Worm (Caenorhabditis elegans): ENCODE results near the gene M05D6.1.

The M05D6.1 gene

ce11 chrII:8449660-8450118, 25.5 kb downstream of the M05D6.1 start, which contains the start of gene F22B5.4:
TSS of gene F22B5.4 (plus strand) at chrII:8449710.
- TF ChIP-seq ceh-48 (tag; optimal IDR thresholded peaks at IDR 0.05): no peak
- no peak for TF ChIP-seq ama-1 (optimal IDR thresholded peaks at IDR 0.05)

ce11 chrII:8446731-8447130, 28.5 kb downstream of the M05D6.1 start, which contains the start of gene cut-3:
TSS of gene cut-3 (minus strand) at chrII:8446831.
- no peak for TF ChIP-seq syd-9 (tag; optimal IDR thresholded peaks at IDR 0.05)
- TF ChIP-seq fkh-6 (tag; optimal IDR thresholded peaks at IDR 0.05): no peak
- no peak for TF ChIP-seq ceh-48 (tag; optimal IDR thresholded peaks at IDR 0.05)
- no peak for TF ChIP-seq ceh-6 (GFP tag; optimal IDR thresholded peaks at IDR 0.05)
- no peak for TF ChIP-seq ztf-16 (tag; optimal IDR thresholded peaks at IDR 0.05)
- no peak for TF ChIP-seq dve-1 (tag; optimal IDR thresholded peaks at IDR 0.05)
- no peak for TF ChIP-seq nhr-11 (tag; optimal IDR thresholded peaks at IDR 0.05)
- TF ChIP-seq pros-1 (tag; optimal IDR thresholded peaks at IDR 0.05): no peak
- TF ChIP-seq gmeb-2 (tag; optimal IDR thresholded peaks at IDR 0.05): no peak
- no peak for TF ChIP-seq ref-2 (tag; optimal IDR thresholded peaks at IDR 0.05)
- no peak for TF ChIP-seq sdc-2 (tag; optimal IDR thresholded peaks at IDR 0.05)
- TF ChIP-seq ceh-45 (GFP tag; IDR thresholded peaks at IDR 0.05): no peak
- no peak for TF ChIP-seq C38D4.7 (GFP tag; optimal IDR thresholded peaks at IDR 0.05)
- TF ChIP-seq ceh-18 (tag; optimal IDR thresholded peaks at IDR 0.05): no peak
- no peak for TF ChIP-seq unc-3 (GFP tag; conservative IDR thresholded peaks at IDR 0.05)
- no peak for TF ChIP-seq unc-3 (tag; optimal IDR thresholded peaks at IDR 0.05)
- TF ChIP-seq nfya-1 (tag; optimal IDR thresholded peaks at IDR 0.05): no peak
- TF ChIP-seq ceh-24 (tag; optimal IDR thresholded peaks at IDR 0.05): no peak
- no peak for TF ChIP-seq dmd-4 (tag; optimal IDR thresholded peaks at IDR 0.05; ENCODE audit: borderline replicate concordance)

ce11 chrII:8444007-8444406, 31.2 kb downstream of the M05D6.1 start, which contains the start of gene evl-20:
TSS of gene evl-20 (plus strand) at chrII:8444307.
- no peak for TF ChIP-seq tbx-2 (tag; optimal IDR thresholded peaks at IDR 0.05)
- TF ChIP-seq ztf-16 (tag; optimal IDR thresholded peaks at IDR 0.05): no peak
- TF ChIP-seq rnt-1 (tag; optimal IDR thresholded peaks at IDR 0.05): no peak
- no peak for TF ChIP-seq ceh-48 (tag; optimal IDR thresholded peaks at IDR 0.05)
- TF ChIP-seq syd-9 (tag; optimal IDR thresholded peaks at IDR 0.05): no peak
- TF ChIP-seq dve-1 (tag; optimal IDR thresholded peaks at IDR 0.05): no peak
- TF ChIP-seq ceh-2 (tag; optimal IDR thresholded peaks at IDR 0.05): no peak
- no peak for TF ChIP-seq nhr-232 (tag; optimal IDR thresholded peaks at IDR 0.05)
- no peak for TF ChIP-seq ttx-3 (tag; optimal IDR thresholded peaks at IDR 0.05)

- no peak for TF ChIP-seq K02D7.2 (tag; optimal IDR thresholded peaks at IDR 0.05)
- no peak for TF ChIP-seq dmd-4 (tag; optimal IDR thresholded peaks at IDR 0.05; ENCODE audit: borderline replicate concordance)
- TF ChIP-seq pros-1 (tag; optimal IDR thresholded peaks at IDR 0.05): no peak
- TF ChIP-seq ceh-9 (tag; optimal IDR thresholded peaks at IDR 0.05): no peak
- no peak for TF ChIP-seq zip-5 (tag; optimal IDR thresholded peaks at IDR 0.05)
- no peak for TF ChIP-seq hlh-6 (tag; optimal IDR thresholded peaks at IDR 0.05)
- TF ChIP-seq madf-2 (tag; optimal IDR thresholded peaks at IDR 0.05): no peak
- no peak for TF ChIP-seq hlh-30 (tag; optimal IDR thresholded peaks at IDR 0.05; ENCODE audit: insufficient read depth)
- no peak for TF ChIP-seq rnt-1 (tag; optimal IDR thresholded peaks at IDR 0.05)
- TF ChIP-seq ceh-34 (tag; optimal IDR thresholded peaks at IDR 0.05): no peak
These were observed 32.4 kb downstream of the M05D6.1 start, which contains the start of gene eif-3.G for ce11 chrII:8442717-8443223. TSS of gene eif-3.G (plus strand) at chrII:8442767.

ce11 chrII:8442176-8442575, 33.0 kb downstream of the M05D6.1 start:
- TF ChIP-seq ttx-3 (tag; optimal IDR thresholded peaks at IDR 0.05) (no peak), tbx-2 (tag; optimal IDR thresholded peaks at IDR 0.05) (peak; percentile 14), ama-1 (optimal IDR thresholded peaks at IDR 0.05) (no peak), unc-86 (tag; optimal IDR thresholded peaks at IDR 0.05) (peak; percentile 14), lim-6 (tag; optimal IDR thresholded peaks at IDR 0.05) (no peak), unc-55 (GFP tag; optimal IDR thresholded peaks at IDR 0.05) (no peak), ets-4 (tag; optimal IDR thresholded peaks at IDR 0.05) (no peak), rnt-1 (tag; optimal IDR thresholded peaks at IDR 0.05) (no peak), fkh-10 (GFP tag; optimal IDR thresholded peaks at IDR 0.05) (no peak), dve-1 (tag; optimal IDR thresholded peaks at IDR 0.05) (peak; percentile 35), hlh-6 (tag; optimal IDR thresholded peaks at IDR 0.05) (no peak), Y22D7AL.16 (tag; optimal IDR thresholded peaks at IDR 0.05) (no peak), mec-3 (tag; optimal IDR thresholded peaks at IDR 0.05; ENCODE audit: borderline replicate concordance) (no peak), sdc-2 (tag; optimal IDR thresholded peaks at IDR 0.05) (no peak), hlh-13 (GFP tag; optimal IDR thresholded peaks at IDR 0.05) (no peak), pag-3 (tag; optimal IDR thresholded peaks at IDR 0.05; ENCODE audit: borderline replicate concordance) (no peak), C38D4.7 (GFP tag; optimal IDR thresholded peaks at IDR 0.05) (no peak), pax-1 (tag; optimal IDR thresholded peaks at IDR 0.05) (no peak), fkh-6 (tag; optimal IDR thresholded peaks at IDR 0.05) (no peak), unc-42 (tag; optimal IDR thresholded peaks at IDR 0.05) (no peak), K02D7.2 (tag; optimal IDR thresholded peaks at IDR 0.05) (no peak), ref-2 (tag; optimal IDR thresholded peaks at IDR 0.05) (no peak), pha-2 (tag; optimal IDR thresholded peaks at IDR 0.05) (no peak)
